Worm (Caenorhabditis elegans): ENCODE results near the gene R11G1.7.
A peak's percentile ranks its signal among the peaks of the same experiment; 100 is the strongest.

ce11 chrX:3697623-3698022, 41.6 kb downstream of the R11G1.7 start:
- peak; percentile 92 for TF ChIP-seq him-1 (tag; optimal IDR thresholded peaks at IDR 0.05)
- TF ChIP-seq dao-5 (tag; optimal IDR thresholded peaks at IDR 0.05): peak; percentile 63

Measured in whole organism, L4/young adult.